Worm (Caenorhabditis elegans) whole organism, L3 larva: ENCODE measurements around the gene ugt-53.

Experiments
- ZK546.5 ChIP-seq: sonication (generic microtip); optimal IDR thresholded peaks from 2 replicates; lab custom pipeline; 2017; ENCODE audit warnings: missing biosample characterization, missing genetic modification characterization
- ama-1 ChIP-seq: fragments of 150-350 bp; optimal IDR thresholded peaks from 2 replicates; lab custom pipeline; 2018
- eor-1 ChIP-seq, 2 experiments: fragments of 150-350 bp; optimal IDR thresholded peaks; 2 replicates each; lab custom pipeline; 2014 to 2018; ENCODE audit warnings: missing biosample characterization in 2 of 2, missing genetic modification characterization in 2 of 2
- nhr-12 ChIP-seq: fragments of 150-350 bp; optimal IDR thresholded peaks from 2 replicates; lab custom pipeline; 2014; ENCODE audit warnings: missing biosample characterization, missing genetic modification characterization
- nhr-25 ChIP-seq: sonication (generic microtip); optimal IDR thresholded peaks from 2 replicates; lab custom pipeline; 2017; ENCODE audit warnings: missing biosample characterization, missing genetic modification characterization
- nhr-77 ChIP-seq: fragments of 150-350 bp; optimal IDR thresholded peaks from 2 replicates; lab custom pipeline; 2014; ENCODE audit warnings: missing biosample characterization, missing genetic modification characterization
- tbx-2 ChIP-seq: sonication (generic microtip); optimal IDR thresholded peaks from 2 replicates; lab custom pipeline; 2016; ENCODE audit warnings: mild to moderate bottlenecking, missing genetic modification characterization, missing compliant biosample characterization
- ztf-4 ChIP-seq: fragments of 150-350 bp; optimal IDR thresholded peaks from 2 replicates; lab custom pipeline; 2014; ENCODE audit warnings: missing biosample characterization, missing genetic modification characterization

DNA sequence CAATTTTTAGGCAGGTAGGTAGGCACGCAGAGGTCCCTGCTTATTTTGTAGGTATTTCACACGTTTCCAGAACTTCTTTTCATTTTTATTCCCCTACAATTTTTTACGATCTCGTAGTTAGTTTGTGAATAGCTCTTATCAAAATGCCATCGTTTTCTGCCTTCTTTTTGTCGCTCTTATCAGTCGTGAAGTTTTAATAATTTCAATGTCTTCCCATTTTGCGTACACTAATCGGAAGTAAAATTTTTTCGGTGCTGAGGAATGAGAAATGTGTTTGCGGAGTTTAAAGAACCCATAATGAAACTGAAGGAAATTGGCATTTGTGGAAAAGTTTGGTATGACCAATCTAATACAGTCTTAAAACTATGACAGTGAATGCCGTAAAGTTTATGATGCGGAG, 31.2 kb downstream of the ugt-53 start:
- TF ChIP-seq ztf-4 (tag; lab: Kevin White, UChicago), result no peak
- TF ChIP-seq ZK546.5, result no peak
- no peak for TF ChIP-seq nhr-25 (tag; lab: Kevin White, UChicago)
- TF ChIP-seq nhr-12, result no peak
- TF ChIP-seq eor-1 (tag; optimal IDR thresholded peaks at IDR 0.05; lab: Kevin White, UChicago), result no peak
- no peak for TF ChIP-seq tbx-2 (tag; lab: Kevin White, UChicago)
- no peak for TF ChIP-seq ama-1 (lab: Kevin White, UChicago)
- TF ChIP-seq nhr-77 (tag; lab: Kevin White, UChicago), result no peak
